Worm (Caenorhabditis elegans) whole organism, late embryonic: ENCODE results near the gene ZK218.1.

Experiments used
- C38D4.7 ChIP-seq: fragments of 200-800 bp; sonication (Bioruptor generic); optimal IDR thresholded peaks from 2 replicates; lab custom pipeline; 2018; ENCODE audit warnings: mild to moderate bottlenecking, missing genetic modification characterization, moderate library complexity, missing compliant biosample characterization
- F13H6.1 ChIP-seq: sonication (generic microtip); optimal IDR thresholded peaks from 2 replicates; lab custom pipeline; 2016; ENCODE audit warnings: missing genetic modification characterization, missing compliant biosample characterization
- K09A11.1 ChIP-seq: sonication (generic microtip); optimal IDR thresholded peaks from 2 replicates; lab custom pipeline; 2017; ENCODE audit warnings: antibody characterized with exemption, mild to moderate bottlenecking, missing genetic modification characterization, missing compliant biosample characterization; ENCODE audit not compliant: insufficient read depth
- T23F11.4 ChIP-seq: fragments of 200-800 bp; sonication (Bioruptor generic); optimal IDR thresholded peaks from 2 replicates; lab custom pipeline; 2018; ENCODE audit warnings: mild to moderate bottlenecking, missing genetic modification characterization, missing compliant biosample characterization
- Y22D7AL.16 ChIP-seq: sonication (generic microtip); optimal IDR thresholded peaks from 2 replicates; lab custom pipeline; 2016; ENCODE audit warnings: missing genetic modification characterization, missing compliant biosample characterization
- ama-1 ChIP-seq: fragments of 150-350 bp; optimal IDR thresholded peaks from 2 replicates; lab custom pipeline; 2014
- ceh-14 ChIP-seq: sonication (generic microtip); optimal IDR thresholded peaks from 2 replicates; lab custom pipeline; 2016; ENCODE audit warnings: missing genotype, missing genetic modification characterization, missing compliant biosample characterization
- ceh-18 ChIP-seq: sonication (generic microtip); optimal IDR thresholded peaks from 2 replicates; lab custom pipeline; 2016; ENCODE audit warnings: missing genetic modification characterization, missing compliant biosample characterization
- ceh-19 ChIP-seq: fragments of 200-800 bp; sonication (Bioruptor generic); optimal IDR thresholded peaks from 2 replicates; lab custom pipeline; 2018; ENCODE audit warnings: mild to moderate bottlenecking, missing genetic modification characterization, missing compliant biosample characterization
- ceh-2 ChIP-seq: sonication (generic microtip); optimal IDR thresholded peaks from 2 replicates; lab custom pipeline; 2016; ENCODE audit warnings: missing genotype, missing genetic modification characterization, missing compliant biosample characterization
- ceh-22 ChIP-seq: sonication (generic microtip); optimal IDR thresholded peaks from 2 replicates; lab custom pipeline; 2017; ENCODE audit warnings: missing biosample characterization, missing genetic modification characterization
- ceh-31 ChIP-seq: sonication (generic microtip); optimal IDR thresholded peaks from 2 replicates; lab custom pipeline; 2016; ENCODE audit warnings: missing genetic modification characterization, missing compliant biosample characterization
- ceh-34 ChIP-seq: sonication (generic microtip); optimal IDR thresholded peaks from 2 replicates; lab custom pipeline; 2016; ENCODE audit warnings: mild to moderate bottlenecking, missing genetic modification characterization, missing compliant biosample characterization
- ceh-48 ChIP-seq: sonication (generic microtip); optimal IDR thresholded peaks from 2 replicates; lab custom pipeline; 2016; ENCODE audit warnings: missing genetic modification characterization, inconsistent platforms, missing compliant biosample characterization
- ceh-6 ChIP-seq: fragments of 200-800 bp; sonication (Bioruptor generic); optimal IDR thresholded peaks from 2 replicates; lab custom pipeline; 2018; ENCODE audit warnings: mild to moderate bottlenecking, missing genetic modification characterization, missing compliant biosample characterization
- che-1 ChIP-seq: sonication (generic microtip); optimal IDR thresholded peaks from 2 replicates; lab custom pipeline; 2016; ENCODE audit warnings: mild to moderate bottlenecking, missing genetic modification characterization, missing compliant biosample characterization
- dmd-4 ChIP-seq: sonication (generic microtip); optimal IDR thresholded peaks from 2 replicates; lab custom pipeline; 2016; ENCODE audit warnings: borderline replicate concordance, missing genetic modification characterization, missing compliant biosample characterization
- eyg-1 ChIP-seq: sonication (generic microtip); optimal IDR thresholded peaks from 2 replicates; lab custom pipeline; 2016; ENCODE audit warnings: missing genotype, missing genetic modification characterization, missing compliant biosample characterization
- fkh-10 ChIP-seq: fragments of 150-350 bp; optimal IDR thresholded peaks from 2 replicates; lab custom pipeline; 2014; ENCODE audit warnings: missing biosample characterization, missing genetic modification reagents, missing genetic modification characterization
- fkh-6 ChIP-seq: sonication (generic microtip); optimal IDR thresholded peaks from 2 replicates; lab custom pipeline; 2016; ENCODE audit warnings: missing genetic modification characterization, missing compliant biosample characterization
- hlh-13 ChIP-seq: fragments of 200-800 bp; sonication (Bioruptor generic); optimal IDR thresholded peaks from 2 replicates; lab custom pipeline; 2018; ENCODE audit warnings: mild to moderate bottlenecking, missing genetic modification characterization, missing compliant biosample characterization
- hlh-15 ChIP-seq: sonication (generic microtip); optimal IDR thresholded peaks from 2 replicates; lab custom pipeline; 2016; ENCODE audit warnings: missing genetic modification characterization, missing compliant biosample characterization
- hlh-6 ChIP-seq: sonication (generic microtip); optimal IDR thresholded peaks from 2 replicates; lab custom pipeline; 2016; ENCODE audit warnings: missing genotype, missing genetic modification characterization, missing compliant biosample characterization
- hlh-8 ChIP-seq: sonication (generic microtip); optimal IDR thresholded peaks from 2 replicates; lab custom pipeline; 2016; ENCODE audit warnings: missing genotype, missing genetic modification characterization, missing compliant biosample characterization
- lim-6 ChIP-seq: sonication (generic microtip); optimal IDR thresholded peaks from 2 replicates; lab custom pipeline; 2016; ENCODE audit warnings: missing genetic modification characterization, missing compliant biosample characterization
- lin-11 ChIP-seq: fragments of 200-800 bp; sonication (Bioruptor generic); optimal IDR thresholded peaks from 2 replicates; lab custom pipeline; 2018; ENCODE audit warnings: mild to moderate bottlenecking, missing genetic modification characterization, missing compliant biosample characterization
- nfya-1 ChIP-seq: sonication (generic microtip); optimal IDR thresholded peaks from 2 replicates; lab custom pipeline; 2017; ENCODE audit warnings: missing genetic modification characterization, mild to moderate bottlenecking, missing compliant biosample characterization, antibody characterized with exemption, moderate library complexity
- nhr-11 ChIP-seq: fragments of 150-350 bp; optimal IDR thresholded peaks from 2 replicates; lab custom pipeline; 2014; ENCODE audit warnings: missing biosample characterization, missing genetic modification characterization
- pag-3 ChIP-seq: sonication (generic microtip); optimal IDR thresholded peaks from 2 replicates; lab custom pipeline; 2016; ENCODE audit warnings: missing compliant biosample characterization, missing genetic modification characterization, borderline replicate concordance
- pha-2 ChIP-seq: sonication (generic microtip); optimal IDR thresholded peaks from 2 replicates; lab custom pipeline; 2017; ENCODE audit warnings: mild to moderate bottlenecking, missing genetic modification characterization, missing compliant biosample characterization
- pha-4 ChIP-seq: fragments of 150-350 bp; optimal IDR thresholded peaks from 2 replicates; lab custom pipeline; 2018; ENCODE audit warnings: missing biosample characterization, missing genetic modification reagents, missing genetic modification characterization
- pros-1 ChIP-seq: fragments of 150-350 bp; optimal IDR thresholded peaks from 2 replicates; lab custom pipeline; 2014; ENCODE audit warnings: missing biosample characterization, missing genetic modification reagents, missing genetic modification characterization
- ref-2 ChIP-seq: sonication (generic microtip); optimal IDR thresholded peaks from 2 replicates; lab custom pipeline; 2016; ENCODE audit warnings: missing genetic modification characterization, missing compliant biosample characterization
- rnt-1 ChIP-seq: sonication (generic microtip); optimal IDR thresholded peaks from 2 replicates; lab custom pipeline; 2016; ENCODE audit warnings: missing genetic modification characterization, missing compliant biosample characterization
- sox-4 ChIP-seq: sonication (generic microtip); optimal IDR thresholded peaks from 2 replicates; lab custom pipeline; 2017; ENCODE audit warnings: mild to moderate bottlenecking, missing genetic modification characterization, inconsistent platforms, missing compliant biosample characterization
- syd-9 ChIP-seq: sonication (generic microtip); optimal IDR thresholded peaks from 2 replicates; lab custom pipeline; 2016; ENCODE audit warnings: mild to moderate bottlenecking, missing genetic modification characterization, moderate library complexity, missing compliant biosample characterization
- ttx-3 ChIP-seq: sonication (generic microtip); optimal IDR thresholded peaks from 2 replicates; lab custom pipeline; 2016; ENCODE audit warnings: missing genetic modification reagents, missing genetic modification characterization, missing compliant biosample characterization
- unc-55 ChIP-seq: sonication (generic microtip); optimal IDR thresholded peaks from 2 replicates; lab custom pipeline; 2017; ENCODE audit warnings: missing biosample characterization, missing genetic modification reagents, missing genetic modification characterization
- unc-86 ChIP-seq: sonication (generic microtip); optimal IDR thresholded peaks from 2 replicates; lab custom pipeline; 2016; ENCODE audit warnings: missing genetic modification characterization, missing compliant biosample characterization
- ztf-16 ChIP-seq: sonication (generic microtip); optimal IDR thresholded peaks from 2 replicates; lab custom pipeline; 2017; ENCODE audit warnings: missing genetic modification characterization, missing compliant biosample characterization

The ZK218.1 gene

ce11 chrV:17066634-17067033 is 25.7 kb upstream of the ZK218.1 start:
- TF ChIP-seq unc-86 (tag; lab: Kevin White, UChicago) = no peak
- TF ChIP-seq syd-9 = no peak
- no peak for TF ChIP-seq ceh-2 (tag; lab: Kevin White, UChicago)
- no peak for TF ChIP-seq pag-3
- no peak for TF ChIP-seq ceh-6 (GFP tag; lab: Kevin White, UChicago)
- no peak for TF ChIP-seq che-1 (tag; lab: Kevin White, UChicago)
- TF ChIP-seq K09A11.1 (tag; lab: Kevin White, UChicago) = no peak
- no peak for TF ChIP-seq pha-4 (tag; lab: Kevin White, UChicago)
- TF ChIP-seq ref-2 (tag; lab: Kevin White, UChicago) = no peak
- TF ChIP-seq ama-1 (lab: Kevin White, UChicago) = no peak
- no peak for TF ChIP-seq C38D4.7 (GFP tag; lab: Kevin White, UChicago)
- no peak for TF ChIP-seq ztf-16 (tag; lab: Kevin White, UChicago)
- TF ChIP-seq hlh-15 (tag; lab: Kevin White, UChicago) = no peak

- no peak for TF ChIP-seq pros-1
Measured at ce11 chrV:17068839-17069238, 23.5 kb upstream of the ZK218.1 start, which contains the start of gene T05E12.8. T05E12.8 (plus strand) TSS chrV:17069139.

ce11 chrV:17071578-17071977 is 20.8 kb upstream of the ZK218.1 start, which contains the start of gene srbc-14:
srbc-14 (minus strand) TSS chrV:17071678.
- TF ChIP-seq ceh-14 (tag; lab: Kevin White, UChicago) (no peak), ceh-18 (tag; lab: Kevin White, UChicago) (no peak), ceh-48 (tag; lab: Kevin White, UChicago) (no peak), Y22D7AL.16 (tag; lab: Kevin White, UChicago) (no peak), unc-55 (GFP tag; lab: Kevin White, UChicago) (no peak), ceh-34 (tag; lab: Kevin White, UChicago) (no peak), T23F11.4 (GFP tag; lab: Kevin White, UChicago) (no peak), nfya-1 (tag; lab: Kevin White, UChicago) (no peak), fkh-6 (tag; lab: Kevin White, UChicago) (no peak), sox-4 (no peak), fkh-10 (GFP tag; lab: Kevin White, UChicago) (no peak)

ce11 chrV:17075900-17076299 is 16.5 kb upstream of the ZK218.1 start, which contains the start of gene str-125:
str-125 (minus strand) TSS chrV:17076000.
- TF ChIP-seq sox-4 (no peak), ceh-22 (tag; lab: Kevin White, UChicago) (no peak), lin-11 (tag; lab: Kevin White, UChicago) (no peak), nhr-11 (tag; lab: Kevin White, UChicago) (no peak), dmd-4 (no peak), ceh-31 (tag; lab: Kevin White, UChicago) (no peak), ceh-2 (tag; lab: Kevin White, UChicago) (no peak), rnt-1 (tag; lab: Kevin White, UChicago) (no peak), hlh-15 (tag; lab: Kevin White, UChicago) (no peak), hlh-8 (no peak), K09A11.1 (tag; lab: Kevin White, UChicago) (no peak), ceh-19 (GFP tag; lab: Kevin White, UChicago) (no peak), ttx-3 (no peak), F13H6.1 (no peak), ama-1 (lab: Kevin White, UChicago) (no peak), hlh-6 (no peak)

- TF ChIP-seq nfya-1 (tag; lab: Kevin White, UChicago) = no peak
- no peak for TF ChIP-seq hlh-8
- TF ChIP-seq eyg-1 (tag; lab: Kevin White, UChicago) = no peak
- no peak for TF ChIP-seq pha-2 (tag; lab: Kevin White, UChicago)
- no peak for TF ChIP-seq ref-2 (tag; lab: Kevin White, UChicago)
- TF ChIP-seq lim-6 (tag; lab: Kevin White, UChicago) = no peak
- TF ChIP-seq hlh-15 (tag; lab: Kevin White, UChicago) = no peak
- no peak for TF ChIP-seq hlh-13 (GFP tag; lab: Kevin White, UChicago)
Measured at ce11 chrV:17077889-17078288, 14.5 kb upstream of the ZK218.1 start, which contains the start of gene T05E12.3. T05E12.3 (minus strand) TSS chrV:17077989.
